Worm (Caenorhabditis elegans) whole organism, L4 larva: ENCODE results near the gene ehbp-1.

Source experiments
- ceh-32 ChIP-seq: sonication (generic microtip); optimal IDR thresholded peaks from 2 replicates; lab custom pipeline; 2016; ENCODE audit warnings: mild to moderate bottlenecking, missing genetic modification characterization, missing compliant biosample characterization; ENCODE audit not compliant: poor library complexity
- ceh-82 ChIP-seq: sonication (generic microtip); optimal IDR thresholded peaks from 2 replicates; lab custom pipeline; 2017; ENCODE audit warnings: missing biosample characterization, missing genetic modification characterization
- mxl-2 ChIP-seq: fragments of 200-800 bp; sonication (Bioruptor generic); conservative IDR thresholded peaks from 2 replicates; pipeline ENCODE4 v1.3.6; 2022; ENCODE audit warnings: missing genetic modification reagents, missing genetic modification characterization, missing compliant biosample characterization
- snpc-4 ChIP-seq: fragments of 150-350 bp; optimal IDR thresholded peaks from 2 replicates; lab custom pipeline; 2014; ENCODE audit warnings: missing biosample characterization, missing genetic modification characterization
- unc-130 ChIP-seq: sonication (generic microtip); optimal IDR thresholded peaks from 2 replicates; lab custom pipeline; 2016; ENCODE audit warnings: missing genetic modification reagents, missing genetic modification characterization, missing compliant biosample characterization
- unc-39 ChIP-seq: sonication (generic microtip); optimal IDR thresholded peaks from 2 replicates; lab custom pipeline; 2017; ENCODE audit warnings: missing biosample characterization, missing genetic modification characterization

DNA sequence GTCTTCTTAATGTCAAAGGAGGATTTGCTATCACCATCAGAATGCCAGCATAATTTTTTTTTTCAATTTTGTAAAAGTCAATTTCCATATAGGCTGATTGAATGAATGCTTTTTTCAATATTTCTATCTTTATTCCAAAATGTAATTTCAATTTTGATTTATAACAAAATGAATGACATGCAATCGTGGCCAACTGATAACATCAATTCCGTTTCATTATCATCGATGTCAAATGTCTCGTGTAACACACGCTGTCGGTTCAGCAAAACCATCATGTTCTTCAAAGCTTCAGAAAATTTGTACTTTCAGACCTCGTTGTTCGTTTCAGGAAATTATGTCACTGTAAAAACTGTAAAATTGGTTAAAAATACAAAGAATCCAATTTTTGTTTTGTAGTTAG, 43.5 kb upstream of the ehbp-1 start:
- TF ChIP-seq mxl-2 (no peak), ceh-82 (tag; lab: Kevin White, UChicago) (no peak), snpc-4 (no peak), ceh-32 (tag; lab: Kevin White, UChicago) (no peak), unc-39 (tag; lab: Kevin White, UChicago) (no peak), unc-130 (no peak)
